Worm (Caenorhabditis elegans): ENCODE results near the gene mans-2.
A peak's percentile ranks its signal among the peaks of the same experiment; 100 is the strongest.

The mans-2 gene

DNA sequence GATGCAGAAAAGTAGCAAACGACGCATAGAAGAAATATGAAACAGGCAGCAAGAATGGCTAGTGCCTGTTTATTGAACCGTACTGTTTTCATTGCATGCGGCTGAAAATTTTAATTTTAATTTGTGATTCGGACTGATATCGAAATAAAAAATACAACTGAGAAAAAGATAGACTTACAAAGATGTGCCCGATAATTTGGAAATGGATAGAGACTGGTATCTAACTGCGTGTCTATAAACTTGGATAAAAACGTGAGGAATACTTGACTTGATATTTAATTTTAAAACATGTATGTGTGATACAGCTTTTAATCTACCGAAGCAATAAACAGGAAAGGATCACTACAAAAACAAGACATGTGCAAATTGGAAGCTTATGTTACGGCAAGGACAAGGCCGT is at the start of gene mans-2:
TSS of gene mans-2 (minus strand) at position 101 of the 400 bp plus-strand sequence.
- no peak for TF ChIP-seq pros-1 (tag; optimal IDR thresholded peaks at IDR 0.05)
- no peak for TF ChIP-seq unc-86 (tag; optimal IDR thresholded peaks at IDR 0.05)
- no peak for TF ChIP-seq hlh-6 (tag; optimal IDR thresholded peaks at IDR 0.05)
- no peak for TF ChIP-seq zip-5 (tag; optimal IDR thresholded peaks at IDR 0.05)
- no peak for TF ChIP-seq hlh-13 (GFP tag; optimal IDR thresholded peaks at IDR 0.05)
- no peak for TF ChIP-seq dmd-4 (tag; optimal IDR thresholded peaks at IDR 0.05; ENCODE audit: borderline replicate concordance)
- no peak for TF ChIP-seq elt-4 (tag; optimal IDR thresholded peaks at IDR 0.05)
- TF ChIP-seq ceh-31 (tag; optimal IDR thresholded peaks at IDR 0.05), result no peak
- TF ChIP-seq fax-1 (tag; optimal IDR thresholded peaks at IDR 0.05), result no peak
- no peak for TF ChIP-seq unc-3 (GFP tag; conservative IDR thresholded peaks at IDR 0.05)
- TF ChIP-seq unc-3 (tag; optimal IDR thresholded peaks at IDR 0.05), result no peak
- no peak for TF ChIP-seq fkh-6 (tag; optimal IDR thresholded peaks at IDR 0.05)
- TF ChIP-seq odd-2 (tag; optimal IDR thresholded peaks at IDR 0.05), result no peak
- TF ChIP-seq sdc-2 (tag; optimal IDR thresholded peaks at IDR 0.05), result no peak
- no peak for TF ChIP-seq ceh-30 (tag; optimal IDR thresholded peaks at IDR 0.05)
- no peak for TF ChIP-seq lim-6 (tag; optimal IDR thresholded peaks at IDR 0.05)
- no peak for TF ChIP-seq pqm-1 (tag; optimal IDR thresholded peaks at IDR 0.05)
- TF ChIP-seq ceh-34 (tag; optimal IDR thresholded peaks at IDR 0.05), result no peak
- TF ChIP-seq pag-3 (tag; optimal IDR thresholded peaks at IDR 0.05; ENCODE audit: borderline replicate concordance), result no peak

DNA sequence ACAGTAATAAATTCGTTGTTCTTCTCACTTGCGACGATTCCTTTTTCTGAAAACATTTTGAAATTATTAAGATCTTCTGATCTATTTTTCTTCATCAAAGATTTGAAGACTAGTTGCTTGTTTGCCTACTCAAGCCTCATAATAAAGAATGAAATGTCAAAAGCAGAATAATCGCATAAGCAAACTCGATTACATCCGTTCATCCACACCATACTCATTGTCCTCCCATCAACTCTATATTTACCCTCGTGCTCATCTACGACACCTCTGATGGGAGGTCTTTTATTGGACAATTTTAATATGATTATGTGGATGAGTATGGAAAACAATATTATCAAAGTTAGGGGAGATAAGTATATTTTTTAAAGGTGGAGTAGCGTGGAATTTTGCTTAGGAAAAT is 48.6 kb upstream of the mans-2 start:
- TF ChIP-seq unc-42 (tag; optimal IDR thresholded peaks at IDR 0.05) (peak; percentile 62), elt-2 (tag; optimal IDR thresholded peaks at IDR 0.05) (no peak)

DNA sequence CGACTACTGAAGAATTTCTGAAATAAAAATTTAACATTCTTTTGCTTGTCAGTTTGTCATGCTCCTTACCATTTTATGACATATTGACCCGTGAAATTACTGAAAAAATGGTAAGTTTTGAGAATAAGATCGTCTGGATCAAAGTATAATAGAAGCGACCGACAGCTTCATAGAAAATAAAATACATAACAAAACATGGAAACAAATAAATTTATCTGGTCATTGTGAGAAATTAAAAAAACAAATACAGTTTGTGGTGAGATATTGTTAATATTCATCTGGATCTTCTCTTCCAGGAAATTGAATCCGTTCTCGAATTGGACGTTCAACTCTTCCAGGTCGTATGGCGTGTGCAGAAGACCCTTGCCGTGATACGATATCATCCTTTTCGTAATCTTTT is 46.8 kb upstream of the mans-2 start, which contains the start of gene pkc-1:
TSS of gene pkc-1 (minus strand) at position 101 of the 400 bp plus-strand sequence.
- TF ChIP-seq odd-2 (tag; optimal IDR thresholded peaks at IDR 0.05) (no peak), ceh-19 (GFP tag; optimal IDR thresholded peaks at IDR 0.05) (no peak), syd-9 (tag; optimal IDR thresholded peaks at IDR 0.05) (no peak), madf-2 (tag; optimal IDR thresholded peaks at IDR 0.05) (no peak), ceh-14 (tag; optimal IDR thresholded peaks at IDR 0.05) (no peak), ceh-2 (tag; optimal IDR thresholded peaks at IDR 0.05) (no peak), unc-3 (GFP tag; conservative IDR thresholded peaks at IDR 0.05) (no peak), unc-3 (tag; optimal IDR thresholded peaks at IDR 0.05) (no peak)

DNA sequence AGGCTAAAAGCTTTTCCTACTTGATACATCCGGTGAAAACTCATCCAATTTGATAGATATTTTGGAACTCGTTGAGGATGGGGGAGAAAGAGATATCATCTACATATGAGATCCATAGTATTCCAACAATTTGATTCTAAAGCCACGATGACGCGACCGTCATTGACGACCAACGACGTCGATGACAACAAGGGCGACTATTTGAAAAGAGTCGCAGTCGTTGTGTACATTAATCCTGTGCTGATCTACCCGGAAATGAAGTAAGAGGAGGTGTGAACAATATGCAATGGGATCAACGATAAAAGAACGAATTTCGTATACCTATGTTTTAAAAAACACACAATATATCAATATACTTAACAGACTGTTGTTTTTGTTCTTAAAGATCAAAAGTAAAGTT is 42.9 kb upstream of the mans-2 start:
- TF ChIP-seq ceh-24 (tag; optimal IDR thresholded peaks at IDR 0.05), result no peak
- TF ChIP-seq hlh-13 (GFP tag; optimal IDR thresholded peaks at IDR 0.05), result no peak
- TF ChIP-seq ztf-16 (tag; optimal IDR thresholded peaks at IDR 0.05), result no peak
- TF ChIP-seq unc-86 (tag; optimal IDR thresholded peaks at IDR 0.05), result no peak
- TF ChIP-seq T23F11.4 (GFP tag; optimal IDR thresholded peaks at IDR 0.05), result no peak
- no peak for TF ChIP-seq che-1 (tag; optimal IDR thresholded peaks at IDR 0.05)
- no peak for TF ChIP-seq lim-6 (tag; optimal IDR thresholded peaks at IDR 0.05)
- no peak for TF ChIP-seq unc-42 (tag; optimal IDR thresholded peaks at IDR 0.05)
- no peak for TF ChIP-seq nfya-1 (tag; optimal IDR thresholded peaks at IDR 0.05)
- no peak for TF ChIP-seq zip-5 (tag; optimal IDR thresholded peaks at IDR 0.05)
- TF ChIP-seq Y22D7AL.16 (tag; optimal IDR thresholded peaks at IDR 0.05), result no peak
- no peak for TF ChIP-seq dve-1 (tag; optimal IDR thresholded peaks at IDR 0.05)
- TF ChIP-seq elt-2 (tag; optimal IDR thresholded peaks at IDR 0.05), result no peak
- TF ChIP-seq ceh-14 (tag; optimal IDR thresholded peaks at IDR 0.05), result no peak
- no peak for TF ChIP-seq hlh-6 (tag; optimal IDR thresholded peaks at IDR 0.05)
- TF ChIP-seq ahr-1 (tag; optimal IDR thresholded peaks at IDR 0.05), result no peak
- no peak for TF ChIP-seq sox-2 (GFP tag; IDR thresholded peaks at IDR 0.05)
- no peak for TF ChIP-seq gmeb-2 (tag; optimal IDR thresholded peaks at IDR 0.05)

All from whole organism, late embryonic.